Fruit fly (Drosophila melanogaster) whole organism, embryonic: ENCODE data around the gene CG2059.

ENCODE experiments used
- BEAF-32 ChIP-seq: fragments of 200-800 bp; sonication (Bioruptor generic); optimal IDR thresholded peaks from 3 replicates; lab custom pipeline; 2017; ENCODE audit warnings: missing biosample characterization, missing genetic modification characterization, mild to moderate bottlenecking, moderate library complexity, missing genetic modification reagents
- Blimp-1 ChIP-seq: fragments of 200-800 bp; sonication (Bioruptor generic); optimal IDR thresholded peaks from 3 replicates; lab custom pipeline; 2018; ENCODE audit warnings: missing biosample characterization, missing genetic modification characterization, mild to moderate bottlenecking, moderate library complexity, missing genetic modification reagents
- BtbVII ChIP-seq: fragments of 200-800 bp; sonication (Bioruptor generic); optimal IDR thresholded peaks from 3 replicates; lab custom pipeline; 2017; ENCODE audit warnings: missing biosample characterization, mild to moderate bottlenecking, missing genetic modification characterization
- Bteb2 ChIP-seq: fragments of 200-800 bp; sonication (Bioruptor generic); optimal IDR thresholded peaks from 2 replicates; lab custom pipeline; 2016; ENCODE audit warnings: missing biosample characterization, missing genetic modification characterization
- C15 ChIP-seq: fragments of 200-800 bp; sonication (Bioruptor generic); IDR thresholded peaks from 3 replicates; pipeline ENCODE4 v1.3.6; 2022; ENCODE audit warnings: missing biosample characterization, missing genetic modification characterization
- CG10209 ChIP-seq: fragments of 200-800 bp; sonication (Bioruptor generic); optimal IDR thresholded peaks from 3 replicates; lab custom pipeline; 2017; ENCODE audit warnings: missing biosample characterization, mild to moderate bottlenecking, missing genetic modification characterization, missing genetic modification reagents
- CG10274 ChIP-seq: fragments of 200-800 bp; sonication (Bioruptor generic); optimal IDR thresholded peaks from 3 replicates; lab custom pipeline; 2017; ENCODE audit warnings: missing biosample characterization, mild to moderate bottlenecking, missing genetic modification characterization
- CG10366 ChIP-seq: fragments of 200-800 bp; sonication (Bioruptor generic); IDR thresholded peaks from 2 replicates; pipeline ENCODE4 v1.3.6; 2022; ENCODE audit warnings: missing biosample characterization, missing genetic modification characterization
- CG10431 ChIP-seq: fragments of 200-800 bp; sonication (Bioruptor generic); optimal IDR thresholded peaks from 3 replicates; lab custom pipeline; 2018; ENCODE audit warnings: missing biosample characterization, mild to moderate bottlenecking, missing genetic modification characterization
- CG11695 ChIP-seq: fragments of 200-800 bp; sonication (Bioruptor generic); IDR thresholded peaks from 3 replicates; pipeline ENCODE4 v1.3.6; 2022; ENCODE audit warnings: missing biosample characterization, missing genetic modification characterization
- CG16779 ChIP-seq: fragments of 200-800 bp; sonication (Bioruptor generic); IDR thresholded peaks from 2 replicates; pipeline ENCODE4 v1.3.6; 2022; ENCODE audit warnings: missing biosample characterization, missing genetic modification characterization
- CG17328 ChIP-seq: fragments of 200-800 bp; sonication (Bioruptor generic); IDR thresholded peaks from 2 replicates; pipeline ENCODE4 v1.3.6; 2022; ENCODE audit warnings: missing biosample characterization, missing genetic modification characterization
- CG17912 ChIP-seq: fragments of 200-800 bp; sonication (Bioruptor generic); optimal IDR thresholded peaks from 2 replicates; lab custom pipeline; 2018; ENCODE audit warnings: missing biosample characterization, mild to moderate bottlenecking, missing genetic modification characterization
- CG18599 ChIP-seq: fragments of 200-800 bp; sonication (Bioruptor generic); optimal IDR thresholded peaks from 3 replicates; lab custom pipeline; 2017; ENCODE audit warnings: missing biosample characterization, missing genetic modification characterization, mild to moderate bottlenecking, moderate library complexity, missing genetic modification reagents
- CG34376 ChIP-seq: fragments of 200-800 bp; sonication (Bioruptor generic); optimal IDR thresholded peaks from 2 replicates; lab custom pipeline; 2018; ENCODE audit warnings: missing biosample characterization, mild to moderate bottlenecking, missing genetic modification characterization
- CG4424 ChIP-seq: fragments of 200-800 bp; sonication (Bioruptor generic); optimal IDR thresholded peaks from 3 replicates; lab custom pipeline; 2016; ENCODE audit warnings: missing biosample characterization, missing genetic modification characterization
- CG4617 ChIP-seq: fragments of 200-800 bp; sonication (Bioruptor generic); optimal IDR thresholded peaks from 3 replicates; lab custom pipeline; 2016; ENCODE audit warnings: missing biosample characterization, missing genetic modification characterization, borderline replicate concordance
- CG5245 ChIP-seq: fragments of 200-800 bp; sonication (Bioruptor generic); optimal IDR thresholded peaks from 3 replicates; lab custom pipeline; 2016; ENCODE audit warnings: missing biosample characterization, missing genetic modification characterization
- CG5953 ChIP-seq: fragments of 200-800 bp; sonication (Bioruptor generic); IDR thresholded peaks from 2 replicates; pipeline ENCODE4 v1.3.6; 2022; ENCODE audit warnings: missing biosample characterization, missing genetic modification characterization
- CG7556 ChIP-seq: fragments of 200-800 bp; sonication (Bioruptor generic); optimal IDR thresholded peaks from 2 replicates; lab custom pipeline; 2017; ENCODE audit warnings: missing biosample characterization, mild to moderate bottlenecking, missing genetic modification characterization
- CG8359 ChIP-seq: fragments of 200-800 bp; sonication (Bioruptor generic); optimal IDR thresholded peaks from 2 replicates; lab custom pipeline; 2017; ENCODE audit warnings: missing biosample characterization, mild to moderate bottlenecking, missing genetic modification characterization, borderline replicate concordance
- CG9215 ChIP-seq: fragments of 200-800 bp; sonication (Bioruptor generic); IDR thresholded peaks from 2 replicates; pipeline ENCODE4 v1.3.6; 2022; ENCODE audit warnings: missing biosample characterization, missing genetic modification characterization
- CG9609 ChIP-seq: fragments of 200-800 bp; sonication (Bioruptor generic); optimal IDR thresholded peaks from 3 replicates; lab custom pipeline; 2016; ENCODE audit warnings: missing biosample characterization, missing genetic modification characterization
- CG9727 ChIP-seq: fragments of 200-800 bp; sonication (Bioruptor generic); optimal IDR thresholded peaks from 3 replicates; lab custom pipeline; 2017; ENCODE audit warnings: missing biosample characterization, mild to moderate bottlenecking, missing genetic modification characterization
- Dbx ChIP-seq: fragments of 200-800 bp; sonication (Bioruptor generic); IDR thresholded peaks from 3 replicates; pipeline ENCODE4 v1.3.6; 2022; ENCODE audit warnings: missing biosample characterization, missing genetic modification characterization
- Dll ChIP-seq: fragments of 200-800 bp; sonication (Bioruptor generic); IDR thresholded peaks from 4 replicates; pipeline ENCODE4 v1.3.6; 2022; ENCODE audit warnings: missing biosample characterization, missing genetic modification characterization; ENCODE audit not compliant: partially characterized antibody
- Fer2 ChIP-seq: fragments of 200-800 bp; sonication (Bioruptor generic); optimal IDR thresholded peaks from 2 replicates; lab custom pipeline; 2018; ENCODE audit warnings: missing biosample characterization, mild to moderate bottlenecking, missing genetic modification characterization, moderate library complexity
- H2.0 ChIP-seq: fragments of 200-800 bp; sonication (Bioruptor generic); IDR thresholded peaks from 2 replicates; pipeline ENCODE4 v1.3.6; 2022; ENCODE audit warnings: missing biosample characterization, missing genetic modification characterization
- Hr78 ChIP-seq, 2 experiments: fragments of 200-800 bp in 1 of 2; fragments of >200 bp in 1 of 2; sonication (Bioruptor generic) in 1 of 2; optimal IDR thresholded peaks; 2 replicates each; lab custom pipeline; 2017 to 2019; ENCODE audit warnings: missing biosample characterization in 2 of 2, missing genetic modification characterization in 2 of 2, mild to moderate bottlenecking in 1 of 2, moderate library complexity in 1 of 2
- Jarid2 ChIP-seq: fragments of 200-800 bp; sonication (Bioruptor generic); optimal IDR thresholded peaks from 3 replicates; lab custom pipeline; 2017; ENCODE audit warnings: mild to moderate bottlenecking, missing biosample characterization, missing genetic modification reagents, missing genetic modification characterization
- MESR4 ChIP-seq: fragments of 200-800 bp; sonication (Bioruptor generic); optimal IDR thresholded peaks from 2 replicates; lab custom pipeline; 2018; ENCODE audit warnings: missing biosample characterization, mild to moderate bottlenecking, missing genetic modification characterization, moderate library complexity
- Mad ChIP-seq: fragments of 200-800 bp; sonication (Bioruptor generic); optimal IDR thresholded peaks from 2 replicates; lab custom pipeline; 2016; ENCODE audit warnings: missing biosample characterization, missing genetic modification characterization
- Neu2 ChIP-seq: fragments of 200-800 bp; sonication (Bioruptor generic); optimal IDR thresholded peaks from 3 replicates; lab custom pipeline; 2016; ENCODE audit warnings: missing biosample characterization, missing genetic modification characterization, borderline replicate concordance
- Scr ChIP-seq: fragments of 200-800 bp; sonication (Bioruptor generic); IDR thresholded peaks from 2 replicates; pipeline ENCODE4 v1.3.6; 2022; ENCODE audit warnings: missing biosample characterization, missing genetic modification characterization; ENCODE audit not compliant: partially characterized antibody
- Sox100B ChIP-seq: fragments of 200-800 bp; sonication (Bioruptor generic); optimal IDR thresholded peaks from 3 replicates; lab custom pipeline; 2018; ENCODE audit warnings: missing biosample characterization, mild to moderate bottlenecking, missing genetic modification characterization
- aop ChIP-seq: fragments of 200-800 bp; sonication (Bioruptor generic); IDR thresholded peaks from 2 replicates; pipeline ENCODE4 v1.3.6; 2022; ENCODE audit warnings: missing biosample characterization, missing genetic modification characterization
- cas ChIP-seq: fragments of 200-800 bp; sonication (Bioruptor generic); IDR thresholded peaks from 2 replicates; pipeline ENCODE4 v1.3.6; 2022; ENCODE audit warnings: missing biosample characterization, missing genetic modification characterization
- chif ChIP-seq, 2 experiments: fragments of 200-800 bp; sonication (Bioruptor generic); optimal IDR thresholded peaks; 3 replicates each; lab custom pipeline; 2016; ENCODE audit warnings: missing biosample characterization in 2 of 2, missing genetic modification characterization in 2 of 2
- crol ChIP-seq: fragments of 200-800 bp; sonication (Bioruptor generic); IDR thresholded peaks from 2 replicates; pipeline ENCODE4 v1.3.6; 2022; ENCODE audit warnings: missing biosample characterization, missing genetic modification characterization
- dm ChIP-seq: fragments of 200-800 bp; sonication (Bioruptor generic); optimal IDR thresholded peaks from 3 replicates; lab custom pipeline; 2016; ENCODE audit warnings: missing biosample characterization, missing genetic modification characterization
- grn ChIP-seq: fragments of 200-800 bp; sonication (Bioruptor generic); optimal IDR thresholded peaks from 3 replicates; lab custom pipeline; 2017; ENCODE audit warnings: missing biosample characterization, missing genetic modification characterization
- lmd ChIP-seq: fragments of 200-800 bp; sonication (Bioruptor generic); IDR thresholded peaks from 2 replicates; pipeline ENCODE4 v1.3.6; 2022; ENCODE audit warnings: missing biosample characterization, missing genetic modification characterization
- psq ChIP-seq: fragments of 200-800 bp; sonication (Bioruptor generic); optimal IDR thresholded peaks from 2 replicates; lab custom pipeline; 2017; ENCODE audit warnings: missing biosample characterization, missing genetic modification characterization
- pzg ChIP-seq: fragments of 200-800 bp; sonication (Bioruptor generic); optimal IDR thresholded peaks from 3 replicates; lab custom pipeline; 2018; ENCODE audit warnings: missing biosample characterization, mild to moderate bottlenecking, missing genetic modification characterization, moderate library complexity
- sens ChIP-seq: fragments of 200-800 bp; sonication (Bioruptor generic); peaks from one replicate; lab custom pipeline; 2016; ENCODE audit warnings: missing biosample characterization, missing genetic modification characterization
- sr ChIP-seq: fragments of 200-800 bp; sonication (Bioruptor generic); IDR thresholded peaks from 3 replicates; pipeline ENCODE4 v1.3.6; 2022; ENCODE audit warnings: missing biosample characterization, missing genetic modification characterization
- tap ChIP-seq: fragments of 200-800 bp; optimal IDR thresholded peaks from 3 replicates; lab custom pipeline; 2019; ENCODE audit warnings: missing biosample characterization, mild to moderate bottlenecking, missing genetic modification characterization, moderate library complexity
- tin ChIP-seq: fragments of 200-800 bp; sonication (Bioruptor generic); optimal IDR thresholded peaks from 3 replicates; lab custom pipeline; 2016; ENCODE audit warnings: missing biosample characterization, missing genetic modification characterization
- usp ChIP-seq: fragments of >200 bp; optimal IDR thresholded peaks from 2 replicates; lab custom pipeline; 2017; ENCODE audit warnings: missing biosample characterization, missing genetic modification characterization

The CG2059 gene

DNA sequence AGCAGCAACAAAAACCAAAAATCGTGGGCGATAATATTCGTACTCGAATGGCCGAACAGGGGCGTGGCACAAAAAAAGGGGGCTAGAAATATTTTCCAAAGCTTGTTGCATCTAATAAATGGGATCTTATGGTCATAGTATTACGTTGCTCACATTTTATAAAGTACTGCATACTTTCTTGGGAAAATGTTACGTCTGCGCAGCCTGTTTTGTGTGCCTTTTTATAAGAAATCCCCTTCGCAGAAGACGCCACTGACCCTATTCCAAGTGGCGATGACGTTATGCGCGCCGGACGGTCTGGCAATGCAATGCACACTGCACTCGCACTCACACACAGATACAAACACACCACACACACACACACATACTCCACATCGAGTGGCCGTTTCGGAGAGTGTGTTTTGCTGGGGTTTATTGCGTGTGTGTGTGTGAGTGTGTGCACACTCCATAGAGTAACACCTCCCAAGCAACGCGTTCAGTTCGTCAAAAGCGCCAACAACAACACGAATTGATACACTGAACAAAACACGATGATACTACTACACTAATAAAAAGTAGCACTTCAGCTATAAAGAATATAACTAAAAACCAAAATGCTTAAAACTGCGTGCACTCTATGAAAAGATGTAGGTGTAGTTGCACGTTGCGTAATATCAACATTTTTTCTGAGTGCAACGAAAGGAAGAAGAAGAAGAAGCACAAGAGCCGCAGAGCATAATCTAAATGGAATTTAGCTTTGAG lies 7.1 kb downstream of the CG2059 start:
- TF ChIP-seq CG10366 (peak; percentile 84), dm (GFP tag; lab: Kevin White, UChicago) (peak; percentile 48), lmd (GFP tag; lab: Robert Waterston, UW) (peak; percentile 89), CG5953 (peak; percentile 81), CG7556 (peak; percentile 71), Dbx (GFP tag; lab: Robert Waterston, UW) (no peak), CG17912 (GFP tag; lab: Kevin White, UChicago) (peak; percentile 63), Dll (no peak), MESR4 (GFP tag; lab: Kevin White, UChicago) (no peak), CG16779 (GFP tag; lab: Robert Waterston, UW) (0 out of 2 replicates have a peak, but pooled peaks have one; percentile 33), pzg (GFP tag; lab: Kevin White, UChicago) (no peak), CG11695 (GFP tag; lab: Robert Waterston, UW) (peak; percentile 70), Bteb2 (GFP tag; lab: Kevin White, UChicago) (peak; percentile 13), Jarid2 (no peak), CG8359 (GFP tag; lab: Kevin White, UChicago) (peak; percentile 68), CG4424 (GFP tag; lab: Kevin White, UChicago) (peak; percentile 75), CG34376 (GFP tag; lab: Kevin White, UChicago) (no peak), Neu2 (no peak), Hr78 (GFP tag; optimal IDR thresholded peaks at IDR 0.05; lab: Kevin White, UChicago) (peak in 1 of 2 experiments; percentile 54), CG9215 (GFP tag; lab: Robert Waterston, UW) (peak; percentile 59), Blimp-1 (GFP tag; lab: Kevin White, UChicago) (peak; percentile 84), CG4617 (peak; percentile 25), BtbVII (GFP tag; lab: Kevin White, UChicago) (no peak), Fer2 (tag; lab: Kevin White, UChicago) (peak; percentile 30), H2.0 (peak; percentile 81), Scr (GFP tag; lab: Robert Waterston, UW) (no peak), Sox100B (GFP tag; lab: Kevin White, UChicago) (peak; percentile 63), BEAF-32 (GFP tag; lab: Kevin White, UChicago) (no peak), CG9727 (GFP tag; lab: Kevin White, UChicago) (peak; percentile 75), psq (GFP tag; lab: Kevin White, UChicago) (no peak), CG10431 (peak; percentile 25), C15 (GFP tag; lab: Robert Waterston, UW) (no peak; the same call in 2 of the 3 replicates), chif (GFP tag; optimal IDR thresholded peaks at IDR 0.05; lab: Kevin White, UChicago) (peak; percentile 81 to 88), aop (GFP tag; lab: Robert Waterston, UW) (peak; percentile 71), CG18599 (GFP tag; lab: Kevin White, UChicago) (peak; percentile 41), crol (peak; percentile 30), cas (GFP tag; lab: Robert Waterston, UW) (0 out of 2 replicates have a peak, but pooled peaks have one; percentile 35), sens (GFP tag; lab: Kevin White, UChicago) (peak; percentile 98), CG9609 (GFP tag; lab: Kevin White, UChicago) (peak; percentile 83), sr (peak; percentile 70; the same call in 1 of the 3 replicates), tap (tag; lab: Kevin White, UChicago) (peak; percentile 85), CG17328 (peak; percentile 91), Mad (GFP tag; lab: Kevin White, UChicago) (peak; percentile 73), CG10209 (GFP tag; lab: Kevin White, UChicago) (peak; percentile 74), usp (GFP tag; lab: Kevin White, UChicago) (no peak), CG10274 (GFP tag; lab: Kevin White, UChicago) (peak; percentile 60), grn (GFP tag; lab: Kevin White, UChicago) (no peak), tin (peak; percentile 72), CG5245 (GFP tag; lab: Kevin White, UChicago) (peak; percentile 80)
